Fruit fly (Drosophila melanogaster): ENCODE measurements around the gene CG4025.

- TF ChIP-seq Eip93F (GFP tag; optimal IDR thresholded peaks at IDR 0.05) (no peak), lz (GFP tag; optimal IDR thresholded peaks at IDR 0.05) (no peak), Sox15 (GFP tag; optimal IDR thresholded peaks at IDR 0.05) (no peak)
These were observed 43.8 kb upstream of the CG4025 start for dm6 chrX:2032821-2033436.
